Worm (Caenorhabditis elegans) whole organism, late embryonic: ENCODE measurements around the gene ins-10.

ENCODE experiments used
- ceh-14 ChIP-seq: sonication (generic microtip); optimal IDR thresholded peaks from 2 replicates; lab custom pipeline; 2016; ENCODE audit warnings: missing genotype, missing genetic modification characterization, missing compliant biosample characterization
- ceh-9 ChIP-seq: sonication (generic microtip); optimal IDR thresholded peaks from 2 replicates; lab custom pipeline; 2016; ENCODE audit warnings: mild to moderate bottlenecking, missing genetic modification characterization, inconsistent platforms, missing compliant biosample characterization
- hlh-15 ChIP-seq: sonication (generic microtip); optimal IDR thresholded peaks from 2 replicates; lab custom pipeline; 2016; ENCODE audit warnings: missing genetic modification characterization, missing compliant biosample characterization
- lin-11 ChIP-seq: fragments of 200-800 bp; sonication (Bioruptor generic); optimal IDR thresholded peaks from 2 replicates; lab custom pipeline; 2018; ENCODE audit warnings: mild to moderate bottlenecking, missing genetic modification characterization, missing compliant biosample characterization
- mec-3 ChIP-seq: sonication (generic microtip); optimal IDR thresholded peaks from 2 replicates; lab custom pipeline; 2016; ENCODE audit warnings: borderline replicate concordance, missing genetic modification characterization, missing compliant biosample characterization
- nhr-232 ChIP-seq: sonication (generic microtip); optimal IDR thresholded peaks from 2 replicates; lab custom pipeline; 2016; ENCODE audit warnings: missing genetic modification characterization, missing compliant biosample characterization

- TF ChIP-seq nhr-232 (tag; lab: Kevin White, UChicago), result no peak
- TF ChIP-seq mec-3 (tag; lab: Kevin White, UChicago), result no peak
- no peak for TF ChIP-seq hlh-15
- no peak for TF ChIP-seq ceh-14 (tag; lab: Kevin White, UChicago)
- no peak for TF ChIP-seq ceh-9 (tag; lab: Kevin White, UChicago)
- no peak for TF ChIP-seq lin-11 (tag; lab: Kevin White, UChicago)
Observed at ce11 chrV:14003587-14004156, 30.1 kb upstream of the ins-10 start.
